Fruit fly (Drosophila melanogaster): Measurements from ENCODE around the gene cnc.
A peak's percentile ranks its signal among the peaks of the same experiment; 100 is the strongest.

Gene cnc

DNA sequence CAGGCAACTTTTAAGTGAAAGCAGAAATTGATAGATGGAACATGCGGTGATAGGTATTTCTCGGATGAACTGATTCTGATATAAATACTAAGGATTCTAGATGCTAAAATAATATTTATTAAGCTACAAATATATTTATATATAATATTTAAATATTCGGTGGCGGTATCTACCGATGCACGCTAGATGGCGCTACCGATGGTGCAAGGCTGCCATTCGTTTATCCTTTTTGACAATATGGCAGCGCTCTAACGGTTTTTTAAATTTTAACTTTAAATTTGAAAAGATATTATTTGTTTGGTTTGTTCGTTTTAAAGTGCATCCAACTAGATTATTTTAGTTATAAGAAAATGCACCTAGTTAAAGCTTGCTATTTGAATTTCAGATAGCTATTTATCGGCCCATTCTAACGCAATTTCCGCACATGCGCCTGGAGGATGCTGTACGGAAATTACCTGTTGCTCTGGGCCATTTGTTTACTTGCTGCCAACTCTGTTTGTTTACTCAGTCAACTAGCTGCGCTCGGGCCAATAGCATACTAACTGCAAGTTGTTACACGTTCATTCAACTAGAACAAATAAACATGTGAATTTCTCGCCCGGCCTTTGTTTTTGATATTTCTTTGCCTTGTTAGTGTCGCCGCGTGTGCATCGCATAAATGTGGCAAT, 67.1 kb downstream of the cnc start, which contains the start of gene VhaAC39-2:
VhaAC39-2 (minus strand) TSS at position 28 of the 668 bp plus-strand sequence.
- TF ChIP-seq EcR (GFP tag; optimal IDR thresholded peaks at IDR 0.05): no peak
- no peak for TF ChIP-seq pan (optimal IDR thresholded peaks at IDR 0.05)
- no peak for TF ChIP-seq psq (optimal IDR thresholded peaks at IDR 0.05)
- TF ChIP-seq Dll (optimal IDR thresholded peaks at IDR 0.05): no peak
- no peak for TF ChIP-seq usp (GFP tag; optimal IDR thresholded peaks at IDR 0.05)
- TF ChIP-seq CG8478 (optimal IDR thresholded peaks at IDR 0.05): no peak

DNA sequence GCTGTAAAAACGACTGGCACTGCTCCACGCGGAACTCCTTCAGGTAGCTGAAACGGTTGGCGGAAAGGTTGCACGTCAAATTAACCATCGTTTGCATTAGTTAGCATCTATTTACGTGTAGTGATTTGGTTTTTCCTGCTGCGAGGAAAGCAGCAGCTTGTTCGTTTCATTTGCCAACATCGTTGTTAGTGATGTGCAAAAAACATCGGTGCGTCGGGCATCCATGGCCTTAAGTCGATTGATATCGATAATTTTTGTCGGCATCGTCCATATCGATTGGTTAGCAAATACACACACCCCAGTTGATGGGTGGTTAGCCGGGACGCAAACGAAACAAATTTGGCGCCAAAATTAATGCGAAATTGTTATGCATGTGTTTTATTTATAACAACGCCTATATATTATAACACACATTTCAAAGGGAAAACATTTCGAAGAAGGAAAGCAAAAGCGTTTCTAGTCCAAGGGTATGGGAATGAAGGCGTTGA, 68.8 kb downstream of the cnc start, which contains the start of gene unk:
unk (minus strand) TSS at position 199 of the 488 bp plus-strand sequence.
- no peak for TF ChIP-seq psq (optimal IDR thresholded peaks at IDR 0.05)
- TF ChIP-seq EcR (GFP tag; optimal IDR thresholded peaks at IDR 0.05): no peak
- TF ChIP-seq CG8478 (optimal IDR thresholded peaks at IDR 0.05): no peak
- TF ChIP-seq usp (GFP tag; optimal IDR thresholded peaks at IDR 0.05): no peak

DNA sequence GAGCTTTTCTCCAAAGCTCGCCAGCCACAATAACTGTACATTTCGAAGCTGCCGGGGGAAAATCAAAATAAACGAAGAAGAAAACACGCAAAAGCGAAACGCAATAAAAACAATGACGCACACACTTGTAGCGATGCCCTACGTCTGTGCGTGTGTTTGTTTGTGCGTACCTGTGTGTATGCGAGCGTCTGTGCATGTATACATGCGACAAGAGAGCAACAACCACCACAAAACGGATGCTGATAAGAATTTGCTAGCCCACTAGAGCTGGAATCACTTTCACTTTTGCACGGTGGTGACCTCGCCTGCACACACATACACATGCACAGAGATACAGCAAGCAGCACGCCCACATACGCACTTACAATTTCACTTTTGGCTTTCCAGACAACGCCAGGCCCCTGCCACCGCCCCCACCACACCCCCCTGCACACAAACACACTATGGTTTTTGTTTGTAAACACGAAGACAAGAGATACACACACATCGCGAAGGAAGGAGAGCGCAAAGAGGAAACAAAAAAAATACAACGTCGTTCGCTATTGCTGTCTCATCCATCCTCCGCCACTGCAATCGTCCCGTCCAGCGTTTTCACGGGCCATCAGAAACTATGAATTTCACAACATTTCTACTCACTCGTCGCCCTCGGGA, 69.5 kb downstream of the cnc start:
- TF ChIP-seq usp (GFP tag; optimal IDR thresholded peaks at IDR 0.05) (no peak), CG8478 (optimal IDR thresholded peaks at IDR 0.05) (peak; percentile 63), EcR (GFP tag; optimal IDR thresholded peaks at IDR 0.05) (peak in 1 of 2 experiments; percentile 80)

DNA sequence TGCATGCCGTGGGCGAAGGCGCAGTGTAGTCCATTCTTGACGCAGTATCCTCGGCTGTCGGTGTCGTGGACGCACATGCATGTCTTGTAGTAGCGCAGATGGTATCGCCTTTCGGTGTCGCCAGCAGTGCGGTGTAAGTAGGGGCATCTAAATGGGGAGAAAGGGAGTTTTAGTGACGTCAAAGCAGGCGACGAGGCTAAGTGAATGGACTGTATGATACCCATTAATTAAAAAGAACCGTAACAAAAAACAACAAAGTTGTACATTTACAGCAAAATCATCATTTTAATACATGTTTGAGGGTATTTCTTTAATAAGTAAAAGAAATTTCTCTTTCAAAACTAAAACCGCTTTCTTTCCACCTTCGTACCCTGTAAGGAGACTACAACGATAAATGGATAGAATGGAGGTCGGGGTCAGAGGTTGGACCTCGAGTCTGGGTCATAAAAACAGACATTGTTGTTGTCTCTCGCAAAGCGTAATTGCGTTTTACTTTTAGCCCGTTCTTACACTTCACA, 70.1 kb downstream of the cnc start:
- TF ChIP-seq usp (GFP tag; optimal IDR thresholded peaks at IDR 0.05) (no peak), psq (optimal IDR thresholded peaks at IDR 0.05) (no peak), Dll (optimal IDR thresholded peaks at IDR 0.05) (no peak), pan (optimal IDR thresholded peaks at IDR 0.05) (no peak), CG8478 (optimal IDR thresholded peaks at IDR 0.05) (no peak), EcR (GFP tag; optimal IDR thresholded peaks at IDR 0.05) (no peak)

DNA sequence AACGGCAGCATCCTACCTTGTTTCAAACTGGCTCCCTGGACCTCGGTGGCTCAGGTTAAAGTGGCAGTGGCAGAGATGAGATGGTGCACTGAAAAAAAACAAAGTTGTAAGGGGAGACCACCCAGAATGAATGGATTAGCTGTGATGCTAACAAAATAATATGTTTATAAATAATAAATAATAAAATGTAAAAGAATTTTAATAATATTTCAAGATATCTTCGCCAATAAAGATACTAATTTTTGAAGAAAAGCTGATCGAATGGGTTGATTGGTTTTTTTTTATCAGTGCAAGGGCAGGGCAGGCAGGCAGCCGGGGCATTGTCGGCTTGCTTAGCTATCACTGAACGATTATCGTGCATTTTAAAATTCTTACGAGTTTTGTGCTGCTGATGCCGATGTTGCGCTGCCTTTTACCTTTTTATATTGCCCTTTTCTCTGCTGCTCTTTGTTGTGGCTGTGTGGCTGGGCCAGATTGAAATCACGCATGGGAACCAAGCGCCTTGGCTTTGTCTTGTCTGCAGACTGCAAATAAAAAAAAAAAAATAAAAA, 77.4 kb downstream of the cnc start:
- TF ChIP-seq CG8478 (optimal IDR thresholded peaks at IDR 0.05) (no peak), EcR (GFP tag; optimal IDR thresholded peaks at IDR 0.05) (no peak), usp (GFP tag; optimal IDR thresholded peaks at IDR 0.05) (no peak), psq (optimal IDR thresholded peaks at IDR 0.05) (no peak), pan (optimal IDR thresholded peaks at IDR 0.05) (no peak), Dll (optimal IDR thresholded peaks at IDR 0.05) (no peak)

DNA sequence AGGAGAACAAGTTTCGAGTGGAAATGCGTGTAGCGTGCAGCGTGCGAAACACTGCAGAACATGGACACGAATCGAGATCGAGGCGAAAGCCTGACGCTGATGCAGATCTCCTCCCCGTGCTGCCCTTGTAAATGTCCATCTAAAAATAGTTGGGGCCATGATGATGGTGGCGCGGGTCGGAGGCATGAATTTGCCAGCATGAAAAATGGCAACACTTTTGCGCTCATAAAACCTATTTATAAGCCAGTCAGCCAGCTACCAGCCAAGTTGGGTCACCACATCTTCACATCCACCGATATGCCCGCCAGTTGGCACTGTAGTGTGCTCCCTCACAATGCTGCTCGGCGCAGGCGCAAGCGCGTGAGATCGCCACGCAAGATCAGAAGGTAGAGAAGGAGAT, 78.1 kb downstream of the cnc start:
- TF ChIP-seq psq (optimal IDR thresholded peaks at IDR 0.05) (no peak), EcR (GFP tag; optimal IDR thresholded peaks at IDR 0.05) (no peak), pan (optimal IDR thresholded peaks at IDR 0.05) (no peak), usp (GFP tag; optimal IDR thresholded peaks at IDR 0.05) (no peak), Dll (optimal IDR thresholded peaks at IDR 0.05) (no peak), CG8478 (optimal IDR thresholded peaks at IDR 0.05) (no peak)

DNA sequence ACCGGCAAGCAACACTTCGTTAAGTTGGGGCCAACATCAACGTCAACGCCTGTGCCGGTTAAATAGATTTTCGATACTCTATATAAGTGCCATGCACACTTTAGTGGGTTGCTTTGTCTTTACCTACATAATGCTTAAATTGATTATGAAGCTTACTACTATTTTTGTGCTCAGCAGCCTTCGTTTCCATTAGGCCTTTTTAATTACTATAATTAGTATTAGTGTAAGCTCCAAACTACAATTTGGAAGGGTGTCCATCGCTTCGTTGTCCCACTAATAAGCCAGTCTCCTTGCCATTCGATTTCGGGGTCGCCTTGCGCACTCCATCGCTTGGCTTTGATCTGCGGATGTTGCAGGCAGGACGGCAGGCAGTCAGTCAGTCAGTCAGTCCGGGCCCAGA, 78.9 kb downstream of the cnc start:
- TF ChIP-seq CG8478 (optimal IDR thresholded peaks at IDR 0.05) (no peak), pan (optimal IDR thresholded peaks at IDR 0.05) (no peak), EcR (GFP tag; optimal IDR thresholded peaks at IDR 0.05) (no peak), Dll (optimal IDR thresholded peaks at IDR 0.05) (no peak), psq (optimal IDR thresholded peaks at IDR 0.05) (no peak), usp (GFP tag; optimal IDR thresholded peaks at IDR 0.05) (no peak)

DNA sequence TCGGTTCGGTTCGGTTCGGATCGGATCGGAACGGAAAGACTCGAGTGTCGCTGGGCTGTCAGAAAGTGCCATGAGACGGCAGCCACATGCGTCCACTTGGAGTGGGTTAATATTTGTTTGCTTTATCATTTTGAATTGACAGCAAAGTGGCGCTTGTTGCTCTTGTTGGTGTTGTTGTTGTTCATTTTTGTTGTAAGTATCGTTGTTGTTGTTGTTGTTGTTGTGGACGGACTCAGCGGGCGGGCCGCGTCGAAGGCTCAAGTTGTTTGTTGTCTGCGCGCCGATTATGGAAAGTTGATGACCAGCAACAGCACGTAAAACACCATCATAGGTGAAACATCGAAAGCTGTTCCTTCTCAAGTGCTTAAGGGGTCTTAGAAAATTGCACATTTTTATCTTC, 79.5 kb downstream of the cnc start:
- TF ChIP-seq psq (optimal IDR thresholded peaks at IDR 0.05): no peak
- no peak for TF ChIP-seq EcR (GFP tag; optimal IDR thresholded peaks at IDR 0.05)
- no peak for TF ChIP-seq usp (GFP tag; optimal IDR thresholded peaks at IDR 0.05)
- TF ChIP-seq pan (optimal IDR thresholded peaks at IDR 0.05): no peak
- TF ChIP-seq CG8478 (optimal IDR thresholded peaks at IDR 0.05): no peak
- TF ChIP-seq Dll (optimal IDR thresholded peaks at IDR 0.05): no peak

DNA sequence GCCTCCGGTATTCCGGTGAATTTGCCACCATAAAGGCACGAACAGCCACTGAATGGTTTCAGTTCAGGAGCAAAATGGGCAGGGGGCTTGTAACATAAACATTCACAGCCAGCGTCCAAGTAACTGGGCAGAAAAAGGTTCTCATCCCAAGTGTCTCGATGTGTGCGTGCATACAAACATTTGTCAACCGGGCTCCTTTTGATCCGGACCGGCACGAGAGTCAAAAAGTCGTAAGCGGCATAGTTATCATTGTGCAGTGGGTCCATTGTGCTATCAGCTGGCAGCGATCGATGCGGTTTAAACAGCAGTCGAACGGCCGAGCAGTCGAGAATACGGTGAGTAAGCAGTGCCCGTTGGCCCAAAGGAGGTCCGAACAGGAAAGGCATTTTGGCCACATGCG, 80.8 kb downstream of the cnc start:
- TF ChIP-seq usp (GFP tag; optimal IDR thresholded peaks at IDR 0.05) (no peak), psq (optimal IDR thresholded peaks at IDR 0.05) (no peak), CG8478 (optimal IDR thresholded peaks at IDR 0.05) (no peak), EcR (GFP tag; optimal IDR thresholded peaks at IDR 0.05) (no peak), Dll (optimal IDR thresholded peaks at IDR 0.05) (no peak), pan (optimal IDR thresholded peaks at IDR 0.05) (no peak)

DNA sequence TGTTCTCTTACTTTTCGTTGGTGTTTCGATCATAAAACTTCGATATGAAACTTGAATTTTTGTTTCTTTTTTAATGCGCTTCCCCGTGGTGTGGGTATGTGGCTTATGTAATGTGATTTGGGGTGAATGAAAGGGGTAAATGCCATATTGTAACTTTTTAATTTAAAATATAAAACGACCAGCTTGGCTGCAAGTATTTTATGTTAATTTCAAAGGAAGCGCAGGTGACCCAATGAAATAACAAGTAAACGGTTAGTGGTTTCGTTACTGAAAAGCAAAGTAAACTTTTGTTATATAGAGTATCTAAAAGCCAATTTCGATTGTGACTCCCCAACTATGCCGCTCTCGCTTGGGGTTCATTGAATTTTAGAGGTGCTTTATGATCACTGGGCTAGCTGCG, 81.9 kb downstream of the cnc start:
- TF ChIP-seq usp (GFP tag; optimal IDR thresholded peaks at IDR 0.05) (no peak), Dll (optimal IDR thresholded peaks at IDR 0.05) (no peak), EcR (GFP tag; optimal IDR thresholded peaks at IDR 0.05) (no peak), psq (optimal IDR thresholded peaks at IDR 0.05) (no peak), pan (optimal IDR thresholded peaks at IDR 0.05) (no peak), CG8478 (optimal IDR thresholded peaks at IDR 0.05) (no peak)

DNA sequence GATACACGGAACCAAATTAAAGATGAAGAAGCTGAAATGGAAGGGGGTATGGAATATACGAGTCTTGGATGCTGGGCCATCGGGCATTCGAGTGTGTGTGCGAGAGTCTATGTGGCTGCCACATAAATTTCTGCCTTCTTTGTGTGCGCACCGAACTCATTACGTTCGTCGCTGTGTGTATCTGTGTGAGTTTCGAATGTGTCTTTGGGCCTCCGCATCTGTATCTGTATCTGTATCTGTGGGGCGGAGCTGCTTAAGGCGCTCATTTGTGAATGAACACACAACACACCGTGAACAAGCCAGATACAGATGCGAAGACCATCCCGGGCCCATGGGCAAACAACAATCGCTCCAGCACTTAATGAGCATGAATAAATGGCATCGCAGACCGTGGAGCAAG, 83.1 kb downstream of the cnc start:
- TF ChIP-seq EcR (GFP tag; optimal IDR thresholded peaks at IDR 0.05) (no peak), Dll (optimal IDR thresholded peaks at IDR 0.05) (peak; percentile 38), psq (optimal IDR thresholded peaks at IDR 0.05) (no peak), usp (GFP tag; optimal IDR thresholded peaks at IDR 0.05) (no peak), pan (optimal IDR thresholded peaks at IDR 0.05) (no peak), CG8478 (optimal IDR thresholded peaks at IDR 0.05) (no peak)

Data from whole organism.